Worm (Caenorhabditis elegans): ENCODE data around the gene nas-12.
A peak's percentile ranks its signal among the peaks of the same experiment; 100 is the strongest.

nas-12 gene

DNA sequence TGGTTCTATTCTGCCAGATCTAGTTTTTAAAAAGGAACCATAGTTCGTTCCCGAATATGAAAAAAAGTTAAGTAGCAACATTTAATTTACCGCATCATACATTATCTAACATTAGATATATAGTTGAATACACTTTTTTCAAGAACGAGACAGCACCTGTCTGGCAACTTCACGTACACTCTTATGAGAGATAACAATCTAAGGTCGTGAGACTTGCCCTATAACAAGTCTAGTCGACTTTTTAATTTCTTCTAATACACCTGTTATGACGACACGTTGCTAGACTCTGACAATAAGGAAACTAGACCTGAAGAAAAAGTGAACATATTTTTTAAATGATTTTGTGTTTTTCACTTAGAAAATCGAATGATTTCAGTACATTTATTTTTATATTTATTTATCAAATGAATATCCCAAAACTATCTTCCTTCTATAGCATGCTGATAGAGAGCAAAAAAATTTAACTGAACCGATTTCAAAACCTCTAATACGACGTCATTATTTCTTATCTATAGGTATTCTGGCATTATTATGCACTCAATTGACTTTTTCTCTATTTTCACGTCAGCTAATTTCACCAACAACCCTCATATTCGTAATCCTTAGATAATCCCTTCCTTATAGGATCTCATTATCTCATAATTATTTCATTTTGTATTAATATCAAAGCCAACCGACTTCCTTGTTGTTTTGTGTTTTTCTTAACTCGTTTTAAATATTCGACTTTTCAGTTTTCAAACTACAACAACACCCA is 29.2 kb downstream of the nas-12 start:
- TF ChIP-seq mcd-1 (GFP tag; IDR thresholded peaks at IDR 0.05) (no peak), ekl-4 (GFP tag; IDR thresholded peaks at IDR 0.05) (0 out of 2 replicates have a peak, but pooled peaks have one; percentile 5), F49E8.2 (tag; optimal IDR thresholded peaks at IDR 0.05; ENCODE audit: insufficient read depth) (no peak), cebp-1 (GFP tag; IDR thresholded peaks at IDR 0.05) (no peak), cebp-1 (tag; optimal IDR thresholded peaks at IDR 0.05) (peak; percentile 9)

DNA sequence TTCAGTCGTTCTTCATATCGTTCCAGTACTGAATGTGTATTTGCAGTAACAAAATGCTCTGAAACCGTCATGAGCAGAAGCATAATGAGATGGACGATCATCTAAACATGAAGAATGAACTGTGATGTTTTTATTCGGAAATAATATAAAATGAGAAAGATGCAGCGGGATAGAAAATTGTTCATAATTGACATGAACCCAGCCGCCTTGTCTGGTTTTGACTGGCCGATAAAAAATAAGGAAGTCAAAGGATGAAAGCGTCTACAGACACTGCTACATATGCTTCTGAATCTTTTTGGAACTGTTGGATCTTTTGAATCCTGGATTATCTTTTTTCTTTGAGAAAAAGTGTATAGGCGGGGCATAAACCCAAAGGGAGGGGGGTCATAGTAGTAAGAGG is 35.7 kb downstream of the nas-12 start, which contains the start of gene F01G10.9:
Gene F01G10.9 (minus strand): TSS at position 101 of the 400 bp plus-strand sequence.
- TF ChIP-seq madf-6 (GFP tag; IDR thresholded peaks at IDR 0.05) (no peak), Y56A3A.18 (GFP tag; IDR thresholded peaks at IDR 0.05) (no peak), ceh-58 (GFP tag; IDR thresholded peaks at IDR 0.05) (no peak), F22D6.2 (tag; optimal IDR thresholded peaks at IDR 0.05) (no peak), snpc-4 (GFP tag; optimal IDR thresholded peaks at IDR 0.05) (no peak), snpc-4 (tag; optimal IDR thresholded peaks at IDR 0.05) (no peak), snpc-1.3 (tag; optimal IDR thresholded peaks at IDR 0.05; ENCODE audit: insufficient read depth) (no peak), lin-35 (GFP tag; optimal IDR thresholded peaks at IDR 0.05) (no peak), dpl-1 (GFP tag; optimal IDR thresholded peaks at IDR 0.05) (no peak)

- TF ChIP-seq Y56A3A.18 (GFP tag; IDR thresholded peaks at IDR 0.05) (no peak), fkh-3 (tag; optimal IDR thresholded peaks at IDR 0.05) (no peak), nfyb-1 (GFP tag; IDR thresholded peaks at IDR 0.05) (no peak), dox-1 (GFP tag; IDR thresholded peaks at IDR 0.05) (no peak), lin-26 (GFP tag; IDR thresholded peaks at IDR 0.05) (no peak), madf-10 (tag; optimal IDR thresholded peaks at IDR 0.05) (no peak), cebp-2 (GFP tag; IDR thresholded peaks at IDR 0.05) (no peak), mel-28 (tag; optimal IDR thresholded peaks at IDR 0.05; ENCODE audit: borderline replicate concordance) (no peak), hrde-1 (tag; optimal IDR thresholded peaks at IDR 0.05; ENCODE audit: borderline replicate concordance) (no peak), chd-7 (tag; optimal IDR thresholded peaks at IDR 0.05) (no peak), somi-1 (GFP tag; optimal IDR thresholded peaks at IDR 0.05) (no peak), Y53G8AR.9 (GFP tag; conservative IDR thresholded peaks at IDR 0.05) (no peak), snpc-3.4 (tag; optimal IDR thresholded peaks at IDR 0.05) (no peak), rcor-1 (GFP tag; IDR thresholded peaks at IDR 0.05) (no peak), aptf-2 (GFP tag; conservative IDR thresholded peaks at IDR 0.05) (no peak)
Observed at ce11 chrIV:10261061-10261460, 37.2 kb downstream of the nas-12 start.

DNA sequence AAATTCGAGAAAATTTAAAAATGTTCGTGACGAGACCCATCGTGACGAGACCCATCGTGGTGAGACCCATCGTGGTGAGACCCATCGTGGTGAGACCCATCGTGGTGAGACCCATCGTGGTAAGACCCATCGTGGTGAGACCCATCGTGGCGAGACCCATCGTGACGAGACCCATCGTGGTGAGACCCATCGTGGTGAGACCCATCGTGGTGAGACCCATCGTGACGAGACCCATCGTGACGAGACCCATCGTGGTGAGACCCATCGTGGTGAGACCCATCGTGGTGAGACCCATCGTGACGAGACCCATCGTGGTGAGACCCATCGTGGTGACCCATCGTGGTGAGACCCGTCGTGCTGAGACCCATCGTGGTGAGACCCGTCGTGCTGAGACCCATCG is 39.1 kb downstream of the nas-12 start:
- TF ChIP-seq pbrm-1 (GFP tag; IDR thresholded peaks at IDR 0.05), result peak; percentile 52; the same call in 1 of the 2 replicates
- TF ChIP-seq F37B4.10 (GFP tag; IDR thresholded peaks at IDR 0.05), result 0 out of 2 replicates have a peak, but pooled peaks have one; percentile 85
- TF ChIP-seq D2030.7 (GFP tag; IDR thresholded peaks at IDR 0.05), result 0 out of 2 replicates have a peak, but pooled peaks have one; percentile 37
- TF ChIP-seq F33H1.4 (GFP tag; IDR thresholded peaks at IDR 0.05), result peak; percentile 63
- 0 out of 2 replicates have a peak, but pooled peaks have one; percentile 36 for TF ChIP-seq aptf-3 (GFP tag; IDR thresholded peaks at IDR 0.05)
- TF ChIP-seq madf-6 (GFP tag; IDR thresholded peaks at IDR 0.05), result 0 out of 2 replicates have a peak, but pooled peaks have one; percentile 33
- TF ChIP-seq egrh-3 (GFP tag; IDR thresholded peaks at IDR 0.05), result peak; percentile 83
- peak; percentile 4; the same call in 1 of the 2 replicates for TF ChIP-seq B0019.2 (GFP tag; conservative IDR thresholded peaks at IDR 0.05)
- TF ChIP-seq Y95B8A.8 (GFP tag; IDR thresholded peaks at IDR 0.05), result 0 out of 2 replicates have a peak, but pooled peaks have one; percentile 59
- TF ChIP-seq lag-1 (GFP tag; IDR thresholded peaks at IDR 0.05), result 0 out of 2 replicates have a peak, but pooled peaks have one; percentile 8
- 0 out of 2 replicates have a peak, but pooled peaks have one; percentile 15 for TF ChIP-seq egl-18 (GFP tag; IDR thresholded peaks at IDR 0.05)
- TF ChIP-seq dox-1 (GFP tag; IDR thresholded peaks at IDR 0.05), result 0 out of 2 replicates have a peak, but pooled peaks have one; percentile 40

All from whole organism, young adult.